Worm (Caenorhabditis elegans) whole organism, late embryonic: Measurements from ENCODE around the gene T01G5.6.

ENCODE experiments used
- T23F11.4 ChIP-seq: fragments of 200-800 bp; sonication (Bioruptor generic); optimal IDR thresholded peaks from 2 replicates; lab custom pipeline; 2018; ENCODE audit warnings: mild to moderate bottlenecking, missing genetic modification characterization, missing compliant biosample characterization
- ama-1 ChIP-seq: fragments of 150-350 bp; optimal IDR thresholded peaks from 2 replicates; lab custom pipeline; 2014
- ceh-14 ChIP-seq: sonication (generic microtip); optimal IDR thresholded peaks from 2 replicates; lab custom pipeline; 2016; ENCODE audit warnings: missing genotype, missing genetic modification characterization, missing compliant biosample characterization
- ceh-18 ChIP-seq: sonication (generic microtip); optimal IDR thresholded peaks from 2 replicates; lab custom pipeline; 2016; ENCODE audit warnings: missing genetic modification characterization, missing compliant biosample characterization
- ceh-19 ChIP-seq: fragments of 200-800 bp; sonication (Bioruptor generic); optimal IDR thresholded peaks from 2 replicates; lab custom pipeline; 2018; ENCODE audit warnings: mild to moderate bottlenecking, missing genetic modification characterization, missing compliant biosample characterization
- ceh-30 ChIP-seq: fragments of 150-350 bp; optimal IDR thresholded peaks from 2 replicates; lab custom pipeline; 2014; ENCODE audit warnings: missing biosample characterization, missing genetic modification characterization
- ceh-31 ChIP-seq: sonication (generic microtip); optimal IDR thresholded peaks from 2 replicates; lab custom pipeline; 2016; ENCODE audit warnings: missing genetic modification characterization, missing compliant biosample characterization
- ceh-34 ChIP-seq: sonication (generic microtip); optimal IDR thresholded peaks from 2 replicates; lab custom pipeline; 2016; ENCODE audit warnings: mild to moderate bottlenecking, missing genetic modification characterization, missing compliant biosample characterization
- ceh-48 ChIP-seq: sonication (generic microtip); optimal IDR thresholded peaks from 2 replicates; lab custom pipeline; 2016; ENCODE audit warnings: missing genetic modification characterization, inconsistent platforms, missing compliant biosample characterization
- ceh-9 ChIP-seq: sonication (generic microtip); optimal IDR thresholded peaks from 2 replicates; lab custom pipeline; 2016; ENCODE audit warnings: mild to moderate bottlenecking, missing genetic modification characterization, inconsistent platforms, missing compliant biosample characterization
- dve-1 ChIP-seq: sonication (generic microtip); optimal IDR thresholded peaks from 2 replicates; lab custom pipeline; 2017; ENCODE audit warnings: antibody characterized with exemption, mild to moderate bottlenecking, missing genetic modification characterization, missing compliant biosample characterization
- ets-4 ChIP-seq: sonication (generic microtip); optimal IDR thresholded peaks from 2 replicates; lab custom pipeline; 2016; ENCODE audit warnings: missing genetic modification characterization, missing compliant biosample characterization
- fkh-10 ChIP-seq: fragments of 150-350 bp; optimal IDR thresholded peaks from 2 replicates; lab custom pipeline; 2014; ENCODE audit warnings: missing biosample characterization, missing genetic modification reagents, missing genetic modification characterization
- fkh-6 ChIP-seq: sonication (generic microtip); optimal IDR thresholded peaks from 2 replicates; lab custom pipeline; 2016; ENCODE audit warnings: missing genetic modification characterization, missing compliant biosample characterization
- hlh-15 ChIP-seq: sonication (generic microtip); optimal IDR thresholded peaks from 2 replicates; lab custom pipeline; 2016; ENCODE audit warnings: missing genetic modification characterization, missing compliant biosample characterization
- hlh-6 ChIP-seq: sonication (generic microtip); optimal IDR thresholded peaks from 2 replicates; lab custom pipeline; 2016; ENCODE audit warnings: missing genotype, missing genetic modification characterization, missing compliant biosample characterization
- hlh-8 ChIP-seq: sonication (generic microtip); optimal IDR thresholded peaks from 2 replicates; lab custom pipeline; 2016; ENCODE audit warnings: missing genotype, missing genetic modification characterization, missing compliant biosample characterization
- lim-6 ChIP-seq: sonication (generic microtip); optimal IDR thresholded peaks from 2 replicates; lab custom pipeline; 2016; ENCODE audit warnings: missing genetic modification characterization, missing compliant biosample characterization
- madf-2 ChIP-seq: sonication (generic microtip); optimal IDR thresholded peaks from 2 replicates; lab custom pipeline; 2017; ENCODE audit warnings: missing genetic modification characterization, missing compliant biosample characterization
- nhr-11 ChIP-seq: fragments of 150-350 bp; optimal IDR thresholded peaks from 2 replicates; lab custom pipeline; 2014; ENCODE audit warnings: missing biosample characterization, missing genetic modification characterization
- npax-4 ChIP-seq: sonication (generic microtip); optimal IDR thresholded peaks from 2 replicates; lab custom pipeline; 2016; ENCODE audit warnings: missing genetic modification characterization, missing compliant biosample characterization
- odd-2 ChIP-seq: sonication (generic microtip); optimal IDR thresholded peaks from 2 replicates; lab custom pipeline; 2017; ENCODE audit warnings: antibody characterized with exemption, mild to moderate bottlenecking, missing genetic modification characterization, missing compliant biosample characterization
- pha-2 ChIP-seq: sonication (generic microtip); optimal IDR thresholded peaks from 2 replicates; lab custom pipeline; 2017; ENCODE audit warnings: mild to moderate bottlenecking, missing genetic modification characterization, missing compliant biosample characterization
- pha-4 ChIP-seq: fragments of 150-350 bp; optimal IDR thresholded peaks from 2 replicates; lab custom pipeline; 2018; ENCODE audit warnings: missing biosample characterization, missing genetic modification reagents, missing genetic modification characterization
- pqm-1 ChIP-seq: sonication (generic microtip); optimal IDR thresholded peaks from 2 replicates; lab custom pipeline; 2016; ENCODE audit warnings: missing genetic modification characterization, missing compliant biosample characterization
- pros-1 ChIP-seq: fragments of 150-350 bp; optimal IDR thresholded peaks from 2 replicates; lab custom pipeline; 2014; ENCODE audit warnings: missing biosample characterization, missing genetic modification reagents, missing genetic modification characterization
- ref-2 ChIP-seq: sonication (generic microtip); optimal IDR thresholded peaks from 2 replicates; lab custom pipeline; 2016; ENCODE audit warnings: missing genetic modification characterization, missing compliant biosample characterization
- sdc-2 ChIP-seq: sonication (generic microtip); optimal IDR thresholded peaks from 2 replicates; lab custom pipeline; 2016; ENCODE audit warnings: missing genotype, missing genetic modification characterization, missing compliant biosample characterization
- syd-9 ChIP-seq: sonication (generic microtip); optimal IDR thresholded peaks from 2 replicates; lab custom pipeline; 2016; ENCODE audit warnings: mild to moderate bottlenecking, missing genetic modification characterization, moderate library complexity, missing compliant biosample characterization
- tbx-2 ChIP-seq: sonication (generic microtip); optimal IDR thresholded peaks from 2 replicates; lab custom pipeline; 2016; ENCODE audit warnings: missing genetic modification characterization, missing compliant biosample characterization
- ttx-3 ChIP-seq: sonication (generic microtip); optimal IDR thresholded peaks from 2 replicates; lab custom pipeline; 2016; ENCODE audit warnings: missing genetic modification reagents, missing genetic modification characterization, missing compliant biosample characterization
- unc-3 ChIP-seq, 2 experiments: fragments of 200-800 bp in 1 of 2; sonication (Bioruptor generic) in 1 of 2; sonication (generic microtip) in 1 of 2; conservative IDR thresholded peaks in 1 of 2; optimal IDR thresholded peaks in 1 of 2; 2 replicates each; pipeline versions ENCODE4 v1.3.6 to Lab custom; 2016 to 2022; ENCODE audit warnings: missing compliant biosample characterization in 2 of 2, missing genetic modification characterization in 2 of 2, missing genetic modification reagents in 1 of 2
- unc-42 ChIP-seq: sonication (generic microtip); optimal IDR thresholded peaks from 2 replicates; lab custom pipeline; 2016; ENCODE audit warnings: missing genotype, missing genetic modification characterization, missing compliant biosample characterization
- unc-55 ChIP-seq: sonication (generic microtip); optimal IDR thresholded peaks from 2 replicates; lab custom pipeline; 2017; ENCODE audit warnings: missing biosample characterization, missing genetic modification reagents, missing genetic modification characterization
- ztf-16 ChIP-seq: sonication (generic microtip); optimal IDR thresholded peaks from 2 replicates; lab custom pipeline; 2017; ENCODE audit warnings: missing genetic modification characterization, missing compliant biosample characterization

The T01G5.6 gene

DNA sequence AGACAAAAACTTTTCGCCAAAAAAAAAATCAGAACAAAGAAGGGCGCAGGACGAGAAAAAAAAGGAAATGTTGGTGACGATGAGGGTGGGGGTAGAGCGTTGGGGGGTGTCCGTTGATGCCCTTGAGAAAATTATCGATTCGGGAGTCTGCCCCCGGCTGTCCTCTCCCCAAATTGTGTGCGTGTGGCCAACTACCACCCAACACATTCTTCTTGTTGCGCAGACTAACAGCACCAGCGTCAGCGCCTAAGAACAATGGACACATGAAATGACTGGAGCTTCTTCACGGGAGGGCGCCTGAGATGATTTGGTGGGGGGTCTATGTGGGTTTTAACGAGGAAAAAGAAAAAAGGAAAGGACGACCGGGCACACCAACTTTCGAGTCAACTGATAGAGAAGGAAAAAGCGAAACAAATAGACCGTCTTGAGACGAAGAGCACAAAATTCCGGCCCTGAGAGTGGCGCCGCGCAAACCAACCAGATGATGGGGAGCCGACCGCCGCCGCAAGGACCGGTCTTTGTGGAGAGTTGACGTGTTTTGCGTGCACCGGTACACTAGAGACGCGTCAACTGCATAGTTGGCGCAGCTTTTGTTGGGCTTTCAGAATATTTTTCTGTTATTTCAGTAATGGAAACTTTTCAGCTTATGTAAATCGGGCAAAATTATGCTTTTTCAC lies 48.7 kb downstream of the T01G5.6 start, which contains the start of gene C25D7.9:
Gene C25D7.9 (plus strand): TSS at position 68 of the 677 bp plus-strand sequence.
- TF ChIP-seq ceh-48 (tag; lab: Kevin White, UChicago): peak; percentile 90
- no peak for TF ChIP-seq ceh-18 (tag; lab: Kevin White, UChicago)
- no peak for TF ChIP-seq ceh-30 (tag; lab: Kevin White, UChicago)
- TF ChIP-seq hlh-6 (tag; lab: Kevin White, UChicago): peak; percentile 16
- TF ChIP-seq syd-9 (tag; lab: Kevin White, UChicago): no peak
- TF ChIP-seq tbx-2 (tag; lab: Kevin White, UChicago): peak; percentile 40
- peak; percentile 22 for TF ChIP-seq ref-2 (tag; lab: Kevin White, UChicago)
- TF ChIP-seq ama-1 (lab: Kevin White, UChicago): no peak
- TF ChIP-seq lim-6 (tag; lab: Kevin White, UChicago): no peak
- peak; percentile 61 for TF ChIP-seq ets-4 (tag; lab: Kevin White, UChicago)
- peak; percentile 47 for TF ChIP-seq unc-42
- TF ChIP-seq ceh-34: peak; percentile 32
- TF ChIP-seq unc-55: no peak
- no peak for TF ChIP-seq pha-4
- TF ChIP-seq hlh-8: no peak
- peak; percentile 65 for TF ChIP-seq ceh-31
- TF ChIP-seq ceh-19: peak; percentile 46
- no peak for TF ChIP-seq ceh-9 (tag; lab: Kevin White, UChicago)
- TF ChIP-seq pqm-1 (tag; lab: Kevin White, UChicago): no peak
- no peak for TF ChIP-seq T23F11.4 (GFP tag; lab: Kevin White, UChicago)
- peak; percentile 20 for TF ChIP-seq sdc-2
- no peak for TF ChIP-seq ttx-3
- TF ChIP-seq fkh-6 (tag; lab: Kevin White, UChicago): no peak
- no peak for TF ChIP-seq pros-1 (tag; lab: Kevin White, UChicago)
- TF ChIP-seq fkh-10 (GFP tag; lab: Kevin White, UChicago): no peak
- TF ChIP-seq, all 69 proteins: peak for 10

DNA sequence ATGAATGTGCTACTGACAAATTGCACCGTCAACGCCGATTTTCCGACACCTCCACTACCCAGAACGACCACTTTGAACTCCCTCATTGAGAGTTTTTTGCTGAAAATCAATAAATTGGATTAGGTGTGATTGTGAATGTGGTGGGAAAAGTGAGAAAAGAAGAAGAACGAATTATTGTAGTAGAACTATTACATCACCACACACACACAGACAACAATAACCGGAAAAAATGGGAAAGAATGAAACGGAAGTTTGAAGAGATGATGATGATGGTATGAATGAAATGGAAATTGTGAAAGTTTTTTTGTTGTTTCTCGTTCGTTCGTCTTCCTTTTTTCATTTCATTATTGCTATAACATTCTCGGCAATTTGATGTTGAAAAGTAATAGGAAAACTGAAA lies 49.9 kb downstream of the T01G5.6 start, which contains the start of gene rap-2:
Gene rap-2 (minus strand): TSS at position 101 of the 400 bp plus-strand sequence.
- TF ChIP-seq unc-3 (GFP tag; conservative IDR thresholded peaks at IDR 0.05; lab: Robert Waterston, UW): no peak
- TF ChIP-seq unc-3 (tag; optimal IDR thresholded peaks at IDR 0.05; lab: Kevin White, UChicago): no peak
- TF ChIP-seq ceh-30 (tag; lab: Kevin White, UChicago): no peak
- TF ChIP-seq madf-2 (tag; lab: Kevin White, UChicago): no peak
- TF ChIP-seq ceh-18 (tag; lab: Kevin White, UChicago): no peak
- TF ChIP-seq pha-2: no peak
- no peak for TF ChIP-seq dve-1
- TF ChIP-seq ceh-14 (tag; lab: Kevin White, UChicago): no peak
- no peak for TF ChIP-seq ama-1 (lab: Kevin White, UChicago)
- no peak for TF ChIP-seq ztf-16
- TF ChIP-seq npax-4 (tag; lab: Kevin White, UChicago): no peak
- no peak for TF ChIP-seq ceh-34
- TF ChIP-seq nhr-11 (tag; lab: Kevin White, UChicago): no peak
- TF ChIP-seq hlh-6 (tag; lab: Kevin White, UChicago): no peak
- no peak for TF ChIP-seq hlh-15 (tag; lab: Kevin White, UChicago)
- TF ChIP-seq odd-2: no peak
